Fruit fly (Drosophila melanogaster) S2 (cell line): ENCODE data around the gene CG17140.
A peak's percentile ranks its signal among the peaks of the same experiment; 100 is the strongest.

Source experiments
- CG8478 ChIP-seq: fragments of >200 bp; optimal IDR thresholded peaks from 2 replicates; lab custom pipeline; 2018
- CTCF ChIP-seq, 2 experiments: fragments of >200 bp; optimal IDR thresholded peaks; 2 replicates each; lab custom pipeline; 2018

DNA sequence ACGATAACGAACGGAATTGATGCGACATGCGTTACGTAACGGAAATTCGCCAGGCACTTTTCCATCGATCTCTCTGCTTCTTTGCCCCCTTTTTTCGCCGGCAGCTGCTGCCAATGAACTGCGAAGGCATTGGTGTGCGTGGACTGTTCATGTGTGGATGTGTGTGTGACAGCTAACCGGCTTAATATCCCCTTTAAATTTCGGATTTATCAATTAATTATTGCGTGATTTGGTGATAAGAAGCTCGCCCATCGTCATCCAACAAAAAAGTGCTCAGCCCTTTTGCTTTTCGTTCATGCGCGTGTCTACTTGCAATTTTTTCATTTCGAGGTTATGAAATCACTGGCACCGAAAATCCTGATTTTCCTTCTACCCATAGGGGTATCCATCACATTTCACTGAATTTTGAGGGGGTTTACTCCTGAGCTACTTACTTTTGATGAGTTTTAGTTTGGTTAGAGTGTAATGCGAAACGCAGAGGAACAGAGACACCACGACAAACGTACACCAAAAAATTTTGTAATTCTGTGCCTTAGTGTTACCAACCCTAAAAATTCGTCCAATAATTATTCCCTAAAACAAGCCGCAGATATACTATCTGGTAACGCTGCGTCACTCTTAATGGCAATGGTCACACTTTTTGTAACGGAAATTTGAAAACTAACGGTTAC is 5.0 kb upstream of the CG17140 start, which contains the start of gene porin:
- TF ChIP-seq CTCF (optimal IDR thresholded peaks at IDR 0.05; lab: Kevin White, UChicago) (peak in 1 of 2 experiments; percentile 43), CG8478 (lab: Kevin White, UChicago) (no peak)
